Worm (Caenorhabditis elegans): ENCODE measurements around the gene ZK688.9.

The ZK688.9 gene

DNA sequence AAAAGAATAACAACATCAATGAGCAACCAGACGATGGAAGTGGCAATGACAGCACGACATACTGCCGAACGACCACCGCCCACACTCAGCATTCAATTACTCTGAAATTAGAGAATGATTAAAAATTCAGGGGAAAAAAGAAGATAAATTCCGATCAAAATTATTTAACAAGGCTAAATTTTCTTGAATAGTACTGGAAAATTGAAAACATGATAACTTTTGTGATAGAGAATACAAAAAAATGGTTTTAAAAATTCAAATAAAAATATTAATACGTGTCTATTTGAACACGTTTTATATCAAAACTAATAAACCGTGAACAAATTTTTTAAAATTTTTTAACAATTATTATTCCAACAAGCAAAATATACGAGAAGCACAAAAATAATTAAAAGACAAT is 34.9 kb upstream of the ZK688.9 start, which contains the start of gene gly-3:
Gene gly-3, minus strand, starts transcription at position 101 of the 400 bp plus-strand sequence.
- no peak for TF ChIP-seq nhr-120 (GFP tag; IDR thresholded peaks at IDR 0.05)
- no peak for TF ChIP-seq F22D6.2 (tag; optimal IDR thresholded peaks at IDR 0.05)
- TF ChIP-seq repo-1 (tag; optimal IDR thresholded peaks at IDR 0.05), result no peak
- TF ChIP-seq ztf-3 (GFP tag; optimal IDR thresholded peaks at IDR 0.05), result no peak
- TF ChIP-seq lir-1 (GFP tag; conservative IDR thresholded peaks at IDR 0.05), result no peak
- no peak for TF ChIP-seq athp-1 (tag; optimal IDR thresholded peaks at IDR 0.05)

DNA sequence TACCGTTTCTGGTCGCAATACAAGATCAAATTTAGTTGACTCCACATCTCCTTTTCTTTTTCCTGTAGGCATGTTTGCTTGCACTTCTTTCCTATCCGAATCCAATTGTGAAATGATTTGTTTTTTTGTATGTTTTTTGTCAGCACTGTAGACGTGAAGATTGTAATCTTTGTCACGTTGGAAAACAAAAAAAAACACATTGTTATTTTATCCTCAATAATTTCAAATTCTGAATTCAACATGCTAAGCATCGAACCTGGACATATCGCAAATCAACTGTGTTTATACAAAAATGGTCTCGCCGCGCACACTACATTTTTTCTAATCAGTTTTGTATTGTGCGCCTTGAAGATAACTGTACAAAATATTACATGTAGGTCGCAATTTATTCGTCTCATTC is 30.7 kb upstream of the ZK688.9 start, which contains the start of gene ZK688.12:
Gene ZK688.12, minus strand, starts transcription at position 101 of the 400 bp plus-strand sequence.
- TF ChIP-seq tbx-9 (tag; optimal IDR thresholded peaks at IDR 0.05; ENCODE audit: borderline replicate concordance) (no peak), madf-8 (GFP tag; conservative IDR thresholded peaks at IDR 0.05) (no peak), Y53F4B.3 (GFP tag; IDR thresholded peaks at IDR 0.05) (no peak), zim-3 (tag; optimal IDR thresholded peaks at IDR 0.05) (no peak)

DNA sequence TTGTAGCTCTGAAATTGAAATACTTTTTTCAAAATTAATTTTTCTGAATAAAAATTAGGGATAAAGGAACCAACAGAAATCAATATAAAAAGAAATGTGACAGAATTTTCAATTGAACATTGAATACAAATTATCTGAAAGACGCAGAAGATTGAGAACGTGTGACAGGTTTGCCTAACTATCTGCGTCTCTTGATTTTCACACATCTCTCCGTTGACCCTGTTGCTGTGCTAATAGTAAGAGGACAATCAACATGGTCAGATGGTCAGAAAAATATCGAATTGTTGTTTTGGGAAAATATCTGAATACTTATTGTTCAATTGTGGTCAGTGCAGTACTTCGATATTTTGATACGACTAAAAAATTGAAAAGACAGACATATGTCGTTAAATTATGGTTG is 28.8 kb upstream of the ZK688.9 start, which contains the start of gene ZK688.7:
Gene ZK688.7, minus strand, starts transcription at position 14 of the 400 bp plus-strand sequence.
- peak; percentile 25 for TF ChIP-seq nhr-80 (tag; optimal IDR thresholded peaks at IDR 0.05)
- peak; percentile 68 for TF ChIP-seq attf-5 (GFP tag; optimal IDR thresholded peaks at IDR 0.05)
- TF ChIP-seq hmg-1.2 (GFP tag; IDR thresholded peaks at IDR 0.05), result peak; percentile 85
- no peak for TF ChIP-seq dpff-1 (tag; optimal IDR thresholded peaks at IDR 0.05)
- TF ChIP-seq F22D6.2 (tag; optimal IDR thresholded peaks at IDR 0.05), result no peak

DNA sequence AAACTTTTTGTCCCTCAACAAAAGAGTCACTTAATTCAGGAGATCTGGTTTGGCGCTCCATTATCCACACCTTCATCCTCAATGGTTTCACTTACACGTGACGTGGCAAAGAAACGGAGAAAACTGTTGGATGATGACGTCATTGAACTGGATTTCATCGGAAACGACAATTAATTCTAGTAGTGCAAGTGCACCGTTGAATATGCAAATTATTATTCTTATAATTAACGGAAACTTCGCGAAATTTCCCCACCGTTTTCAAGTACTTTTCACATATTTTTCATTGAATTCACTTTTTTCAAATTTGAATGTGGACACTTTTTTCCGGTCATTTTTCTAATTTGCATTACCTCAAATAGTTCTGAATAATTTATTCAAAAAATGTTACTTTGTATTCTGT is 26.5 kb upstream of the ZK688.9 start, which contains the start of gene ZK688.1:
Gene ZK688.1, plus strand, starts transcription at position 301 of the 400 bp plus-strand sequence.
- TF ChIP-seq ztf-26 (tag; optimal IDR thresholded peaks at IDR 0.05) (no peak), F57A8.1 (GFP tag; optimal IDR thresholded peaks at IDR 0.05) (no peak), attf-5 (GFP tag; optimal IDR thresholded peaks at IDR 0.05) (no peak), Y79H2A.3 (GFP tag; conservative IDR thresholded peaks at IDR 0.05) (no peak), snpc-4 (GFP tag; optimal IDR thresholded peaks at IDR 0.05) (no peak), snpc-4 (tag; optimal IDR thresholded peaks at IDR 0.05) (no peak), tbp1 (GFP tag; optimal IDR thresholded peaks at IDR 0.05) (no peak), hlh-26 (GFP tag; conservative IDR thresholded peaks at IDR 0.05) (no peak), die-1 (tag; optimal IDR thresholded peaks at IDR 0.05) (no peak)

DNA sequence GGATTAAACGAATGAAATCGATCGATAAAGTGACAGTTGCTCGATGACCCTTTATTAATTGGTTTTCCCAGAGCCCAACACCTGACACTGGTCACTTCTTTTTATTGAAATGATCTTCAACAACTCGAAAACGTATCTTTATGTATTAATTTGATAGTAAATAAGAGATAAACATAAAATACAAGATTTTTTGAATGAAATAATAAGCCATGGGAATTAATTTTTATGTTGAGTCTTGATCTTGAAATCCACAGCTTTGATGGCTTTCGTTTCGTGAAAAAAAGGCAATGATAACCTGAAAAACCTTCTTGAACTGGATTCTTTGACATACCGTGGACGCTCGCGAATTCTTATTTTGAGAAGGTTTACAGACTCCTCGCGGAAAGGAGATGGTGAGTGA is 24.7 kb upstream of the ZK688.9 start, which contains the start of gene pcp-5:
Gene pcp-5, minus strand, starts transcription at position 101 of the 400 bp plus-strand sequence.
- TF ChIP-seq bed-2 (GFP tag; IDR thresholded peaks at IDR 0.05) (no peak), F39B2.1 (GFP tag; IDR thresholded peaks at IDR 0.05) (no peak), rpc-1 (optimal IDR thresholded peaks at IDR 0.05) (no peak), rpc-1 (tag; optimal IDR thresholded peaks at IDR 0.05) (no peak), athp-1 (tag; optimal IDR thresholded peaks at IDR 0.05) (no peak), egrh-3 (GFP tag; IDR thresholded peaks at IDR 0.05) (no peak), F37B4.10 (GFP tag; IDR thresholded peaks at IDR 0.05) (no peak), attf-5 (GFP tag; optimal IDR thresholded peaks at IDR 0.05) (no peak), chd-7 (tag; optimal IDR thresholded peaks at IDR 0.05) (no peak), Y79H2A.3 (GFP tag; conservative IDR thresholded peaks at IDR 0.05) (no peak), snpc-1.1 (tag; optimal IDR thresholded peaks at IDR 0.05; ENCODE audit: insufficient read depth) (no peak), tbx-9 (tag; optimal IDR thresholded peaks at IDR 0.05; ENCODE audit: borderline replicate concordance) (no peak), sea-2 (GFP tag; IDR thresholded peaks at IDR 0.05) (no peak), hlh-12 (tag; optimal IDR thresholded peaks at IDR 0.05) (no peak), F10E7.11 (tag; optimal IDR thresholded peaks at IDR 0.05) (no peak), F57A8.1 (GFP tag; optimal IDR thresholded peaks at IDR 0.05) (no peak), ceh-100 (GFP tag; IDR thresholded peaks at IDR 0.05) (no peak)

Data from whole organism, young adult.